Worm (Caenorhabditis elegans) whole organism, late embryonic: ENCODE measurements around the gene ddn-1.

Experiments
- C38D4.7 ChIP-seq: fragments of 200-800 bp; sonication (Bioruptor generic); optimal IDR thresholded peaks from 2 replicates; lab custom pipeline; 2018; ENCODE audit warnings: mild to moderate bottlenecking, missing genetic modification characterization, moderate library complexity, missing compliant biosample characterization
- K09A11.1 ChIP-seq: sonication (generic microtip); optimal IDR thresholded peaks from 2 replicates; lab custom pipeline; 2017; ENCODE audit warnings: antibody characterized with exemption, mild to moderate bottlenecking, missing genetic modification characterization, missing compliant biosample characterization; ENCODE audit not compliant: insufficient read depth
- ama-1 ChIP-seq: fragments of 150-350 bp; optimal IDR thresholded peaks from 2 replicates; lab custom pipeline; 2014
- pha-4 ChIP-seq: fragments of 150-350 bp; optimal IDR thresholded peaks from 2 replicates; lab custom pipeline; 2018; ENCODE audit warnings: missing biosample characterization, missing genetic modification reagents, missing genetic modification characterization
- syd-9 ChIP-seq: sonication (generic microtip); optimal IDR thresholded peaks from 2 replicates; lab custom pipeline; 2016; ENCODE audit warnings: mild to moderate bottlenecking, missing genetic modification characterization, moderate library complexity, missing compliant biosample characterization

DNA sequence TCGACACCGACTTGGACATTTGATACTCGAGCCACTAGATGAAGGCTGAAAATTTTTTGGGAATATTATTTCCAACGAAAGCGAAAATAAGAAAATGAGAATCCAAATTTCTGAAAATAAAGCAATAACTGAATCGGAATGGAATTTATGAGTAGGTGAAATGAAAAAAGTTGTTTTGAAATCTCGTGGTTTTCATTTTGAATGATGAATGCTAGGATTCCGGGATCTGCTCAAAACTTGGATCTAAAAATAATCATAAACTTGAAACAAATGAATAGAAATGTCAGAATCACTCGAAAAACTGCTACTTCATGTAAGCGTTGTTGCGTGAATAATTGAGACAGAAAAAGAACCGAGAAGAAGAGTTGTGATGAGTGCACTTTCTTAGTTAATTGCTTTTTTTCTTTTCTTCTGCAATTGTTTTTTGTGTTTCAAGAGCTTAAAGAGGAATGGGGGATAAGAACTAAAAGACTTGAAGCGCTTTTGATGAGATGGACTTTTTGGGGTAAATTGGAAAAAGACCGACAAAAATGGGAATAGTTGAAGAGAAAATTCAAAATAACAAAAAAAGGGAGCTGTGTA is 40.8 kb upstream of the ddn-1 start, which contains the start of gene magu-2:
- TF ChIP-seq ama-1 (no peak), pha-4 (tag; lab: Kevin White, UChicago) (no peak), K09A11.1 (tag; lab: Kevin White, UChicago) (no peak), syd-9 (tag; lab: Kevin White, UChicago) (no peak), C38D4.7 (GFP tag; lab: Kevin White, UChicago) (no peak)
